Fruit fly (Drosophila melanogaster): ENCODE results near the gene CG33080.

CG33080 gene

DNA sequence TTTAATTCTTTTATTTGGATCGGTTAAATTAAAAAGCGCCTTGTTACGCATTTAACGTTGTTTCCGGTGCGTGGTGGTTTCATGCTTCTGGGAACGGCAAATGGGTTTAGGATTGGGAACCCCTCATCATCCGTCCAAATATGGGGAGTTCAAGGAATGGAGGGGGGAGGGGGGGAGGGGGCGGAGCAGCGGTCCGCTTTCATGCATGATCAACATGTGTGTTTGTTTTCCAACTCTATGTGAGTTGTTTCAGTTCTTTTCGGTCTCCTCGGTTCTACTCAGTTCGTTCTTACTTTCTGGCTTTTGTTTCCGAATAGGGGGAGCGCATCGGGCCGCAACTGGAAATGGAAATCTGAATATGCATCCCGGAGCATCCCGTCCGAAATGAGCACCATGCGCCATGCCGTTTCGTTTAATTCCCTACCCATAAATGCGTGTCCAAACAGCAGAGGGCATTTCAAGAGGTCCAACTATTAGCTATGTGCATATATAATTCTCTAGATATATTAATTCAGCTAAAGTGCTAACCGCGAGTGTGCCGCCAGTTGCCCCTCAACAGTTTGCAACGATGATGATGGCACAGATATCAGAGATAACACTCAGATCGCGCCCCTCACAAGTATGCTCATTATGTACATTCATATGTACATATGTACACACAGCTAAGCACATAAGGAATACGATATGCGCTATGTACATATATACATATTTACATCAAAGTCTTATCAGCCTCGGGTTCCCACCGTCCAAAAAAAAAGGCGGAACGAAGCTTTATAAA is 40.0 kb downstream of the CG33080 start (continued):
- TF ChIP-seq CG10147 (GFP tag; optimal IDR thresholded peaks at IDR 0.05), result peak; percentile 82
- peak; percentile 97 for TF ChIP-seq CG2875 (GFP tag; optimal IDR thresholded peaks at IDR 0.05)
- no peak for TF ChIP-seq yki (optimal IDR thresholded peaks at IDR 0.05)
- no peak for TF ChIP-seq Tbp (GFP tag; optimal IDR thresholded peaks at IDR 0.05)
- TF ChIP-seq CG7963 (GFP tag; IDR thresholded peaks at IDR 0.05; ENCODE audit: partially characterized antibody), result no peak
- peak; percentile 93 for TF ChIP-seq CG11247 (GFP tag; IDR thresholded peaks at IDR 0.05)
- TF ChIP-seq CG13123 (GFP tag; optimal IDR thresholded peaks at IDR 0.05), result peak; percentile 92
- peak; percentile 60 for TF ChIP-seq Xbp1 (GFP tag; optimal IDR thresholded peaks at IDR 0.05)
- TF ChIP-seq fd96Cb (tag; optimal IDR thresholded peaks at IDR 0.05), result peak; percentile 80
- TF ChIP-seq Adf1 (GFP tag; IDR thresholded peaks at IDR 0.05), result peak; percentile 58
- no peak for TF ChIP-seq Dref (GFP tag; IDR thresholded peaks at IDR 0.05)
- peak; percentile 65 for TF ChIP-seq Rx (GFP tag; IDR thresholded peaks at IDR 0.05)
- no peak for TF ChIP-seq mld (GFP tag; IDR thresholded peaks at IDR 0.05; ENCODE audit: partially characterized antibody)
- TF ChIP-seq Dip2 (GFP tag; IDR thresholded peaks at IDR 0.05), result no peak
- peak; percentile 69; the same call in 1 of the 2 replicates for TF ChIP-seq CG11085 (GFP tag; IDR thresholded peaks at IDR 0.05)
- TF ChIP-seq CG15269 (tag; optimal IDR thresholded peaks at IDR 0.05), result peak; percentile 94
- TF ChIP-seq disco-r (GFP tag; optimal IDR thresholded peaks at IDR 0.05), result peak; percentile 84
- peak; percentile 70 for TF ChIP-seq CG10366 (GFP tag; IDR thresholded peaks at IDR 0.05)
- TF ChIP-seq CG6689 (GFP tag; IDR thresholded peaks at IDR 0.05), result peak; percentile 76
- peak; percentile 97 for TF ChIP-seq CG13296 (GFP tag; optimal IDR thresholded peaks at IDR 0.05)
- peak; percentile 94 for TF ChIP-seq nerfin-1 (tag; optimal IDR thresholded peaks at IDR 0.05)
- TF ChIP-seq exex (tag; optimal IDR thresholded peaks at IDR 0.05), result peak; percentile 82
- no peak for TF ChIP-seq CG14860 (GFP tag; IDR thresholded peaks at IDR 0.05; ENCODE audit: partially characterized antibody)
- peak; percentile 92 for TF ChIP-seq CG7556 (GFP tag; optimal IDR thresholded peaks at IDR 0.05)
- TF ChIP-seq HLH54F (GFP tag; optimal IDR thresholded peaks at IDR 0.05), result peak; percentile 60
- peak; percentile 99 for TF ChIP-seq fd64A (GFP tag; optimal IDR thresholded peaks at IDR 0.05)
- peak; percentile 95 for TF ChIP-seq chm (GFP tag; IDR thresholded peaks at IDR 0.05)
- TF ChIP-seq CHES-1-like (GFP tag; optimal IDR thresholded peaks at IDR 0.05), result peak; percentile 89
- TF ChIP-seq CG7839 (tag; optimal IDR thresholded peaks at IDR 0.05), result peak; percentile 86
- TF ChIP-seq Opbp (GFP tag; IDR thresholded peaks at IDR 0.05; ENCODE audit: partially characterized antibody), result no peak
- peak; percentile 92 for TF ChIP-seq gem (tag; optimal IDR thresholded peaks at IDR 0.05)
- TF ChIP-seq NK7.1 (GFP tag; optimal IDR thresholded peaks at IDR 0.05), result peak; percentile 92
- peak; percentile 98 for TF ChIP-seq YL-1 (GFP tag; optimal IDR thresholded peaks at IDR 0.05)
- TF ChIP-seq cato (GFP tag; optimal IDR thresholded peaks at IDR 0.05; ENCODE audit: borderline replicate concordance), result peak; percentile 79
- peak; percentile 51 for TF ChIP-seq Oaz (GFP tag; IDR thresholded peaks at IDR 0.05)
- TF ChIP-seq shn (GFP tag; optimal IDR thresholded peaks at IDR 0.05), result peak; percentile 71
- peak; percentile 99 for TF ChIP-seq Asciz (GFP tag; optimal IDR thresholded peaks at IDR 0.05)
- no peak for TF ChIP-seq CG2129 (GFP tag; IDR thresholded peaks at IDR 0.05; ENCODE audit: partially characterized antibody)
- TF ChIP-seq hth (optimal IDR thresholded peaks at IDR 0.05), result no peak
- peak; percentile 78 for TF ChIP-seq crol (GFP tag; IDR thresholded peaks at IDR 0.05)
- peak; percentile 87 for TF ChIP-seq tap (tag; optimal IDR thresholded peaks at IDR 0.05)
- peak; percentile 90 for TF ChIP-seq oc (tag; optimal IDR thresholded peaks at IDR 0.05)
- no peak for TF ChIP-seq zen2 (GFP tag; IDR thresholded peaks at IDR 0.05; ENCODE audit: partially characterized antibody)
- peak; percentile 96 for TF ChIP-seq grn (GFP tag; optimal IDR thresholded peaks at IDR 0.05)
- peak; percentile 48 for TF ChIP-seq az2 (GFP tag; optimal IDR thresholded peaks at IDR 0.05)
- TF ChIP-seq sug (tag; optimal IDR thresholded peaks at IDR 0.05), result peak; percentile 72
- TF ChIP-seq CG2199 (GFP tag; IDR thresholded peaks at IDR 0.05), result no peak
- peak; percentile 71 for TF ChIP-seq E2f2 (GFP tag; IDR thresholded peaks at IDR 0.05)
- peak; percentile 95 for TF ChIP-seq CG18599 (GFP tag; optimal IDR thresholded peaks at IDR 0.05)

All from whole organism, embryonic.